Worm (Caenorhabditis elegans): ENCODE measurements around the gene R10E11.9.

Gene R10E11.9

DNA sequence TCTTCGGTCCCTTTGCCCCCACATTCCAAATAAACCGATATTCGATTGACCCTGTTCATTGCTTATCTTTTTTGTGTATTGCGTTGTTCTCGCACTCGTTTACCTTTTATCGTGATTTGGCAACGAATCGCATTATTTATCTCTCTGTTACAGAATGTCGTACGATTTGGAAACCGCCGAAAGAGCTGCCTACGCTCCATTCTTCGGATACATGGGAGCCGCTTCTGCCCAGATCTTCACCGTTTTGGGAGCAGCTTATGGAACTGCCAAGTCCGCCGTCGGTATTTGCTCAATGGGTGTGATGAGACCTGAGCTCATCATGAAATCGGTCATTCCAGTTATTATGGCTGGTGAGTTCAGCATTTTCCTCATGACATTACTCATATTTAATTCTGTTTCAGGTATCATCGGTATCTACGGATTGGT, 11.4 kb downstream of the R10E11.9 start, which contains the start of gene vha-2 (continued):
- TF ChIP-seq B0261.1 (tag; optimal IDR thresholded peaks at IDR 0.05) = no peak
- TF ChIP-seq tbp1 (GFP tag; optimal IDR thresholded peaks at IDR 0.05) = peak; percentile 31
- peak; percentile 23 for TF ChIP-seq madf-10 (tag; optimal IDR thresholded peaks at IDR 0.05)
- TF ChIP-seq lsy-27 (tag; optimal IDR thresholded peaks at IDR 0.05; ENCODE audit: borderline replicate concordance, insufficient read depth) = no peak
- TF ChIP-seq ama-1 (optimal IDR thresholded peaks at IDR 0.05) = no peak
- peak in 1 of 2 experiments; percentile 10 for TF ChIP-seq ama-1 (GFP tag; optimal IDR thresholded peaks at IDR 0.05)
- TF ChIP-seq let-607 (tag; optimal IDR thresholded peaks at IDR 0.05) = peak in 1 of 2 experiments; percentile 30
- TF ChIP-seq lsl-1 (GFP tag; optimal IDR thresholded peaks at IDR 0.05) = no peak
- TF ChIP-seq hlh-12 (tag; optimal IDR thresholded peaks at IDR 0.05) = no peak
- no peak for TF ChIP-seq F37B4.10 (GFP tag; IDR thresholded peaks at IDR 0.05)
- peak; percentile 25; the same call in 1 of the 2 replicates for TF ChIP-seq nfya-2 (GFP tag; IDR thresholded peaks at IDR 0.05)
- TF ChIP-seq Y79H2A.3 (GFP tag; conservative IDR thresholded peaks at IDR 0.05) = no peak
- TF ChIP-seq F55B11.4 (tag; optimal IDR thresholded peaks at IDR 0.05; ENCODE audit: borderline replicate concordance, insufficient read depth) = no peak
- TF ChIP-seq pbrm-1 (GFP tag; IDR thresholded peaks at IDR 0.05) = peak; percentile 75
- no peak for TF ChIP-seq aptf-3 (GFP tag; IDR thresholded peaks at IDR 0.05)
- peak; percentile 22; the same call in 1 of the 2 replicates for TF ChIP-seq C17E4.6 (GFP tag; IDR thresholded peaks at IDR 0.05)
- no peak for TF ChIP-seq tbx-9 (tag; optimal IDR thresholded peaks at IDR 0.05; ENCODE audit: borderline replicate concordance)
- TF ChIP-seq B0019.2 (GFP tag; conservative IDR thresholded peaks at IDR 0.05) = no peak
- TF ChIP-seq snpc-4 (GFP tag; optimal IDR thresholded peaks at IDR 0.05) = no peak
- peak in 1 of 4 experiments; percentile 29 for TF ChIP-seq snpc-4 (tag; optimal IDR thresholded peaks at IDR 0.05)
- peak; percentile 80 for TF ChIP-seq ekl-4 (GFP tag; IDR thresholded peaks at IDR 0.05)
- TF ChIP-seq hrde-1 (tag; optimal IDR thresholded peaks at IDR 0.05; ENCODE audit: borderline replicate concordance) = peak; percentile 79
- TF ChIP-seq bed-1 (GFP tag; IDR thresholded peaks at IDR 0.05) = no peak
- no peak; the same call in 1 of the 2 replicates for TF ChIP-seq F33H1.4 (GFP tag; IDR thresholded peaks at IDR 0.05)
- TF ChIP-seq hmg-1.2 (GFP tag; IDR thresholded peaks at IDR 0.05) = no peak; the same call in none of the 2 replicates
- TF ChIP-seq rec-8 (tag; optimal IDR thresholded peaks at IDR 0.05) = no peak
- TF ChIP-seq lag-1 (GFP tag; IDR thresholded peaks at IDR 0.05) = no peak
- peak; percentile 53; the same call in 1 of the 2 replicates for TF ChIP-seq egl-44 (GFP tag; IDR thresholded peaks at IDR 0.05)
- TF ChIP-seq rcor-1 (GFP tag; IDR thresholded peaks at IDR 0.05) = no peak
- no peak for TF ChIP-seq F10E7.11 (tag; optimal IDR thresholded peaks at IDR 0.05)
- no peak for TF ChIP-seq unc-62 (GFP tag; optimal IDR thresholded peaks at IDR 0.05)
- no peak for TF ChIP-seq lir-1 (GFP tag; conservative IDR thresholded peaks at IDR 0.05)
- no peak for TF ChIP-seq T07F8.4 (tag; optimal IDR thresholded peaks at IDR 0.05)
- peak; percentile 30 for TF ChIP-seq akir-1 (GFP tag; optimal IDR thresholded peaks at IDR 0.05)
- TF ChIP-seq fkh-3 (tag; optimal IDR thresholded peaks at IDR 0.05) = no peak
- TF ChIP-seq ets-4 (GFP tag; optimal IDR thresholded peaks at IDR 0.05) = peak; percentile 66
- no peak for TF ChIP-seq Y53F4B.3 (GFP tag; IDR thresholded peaks at IDR 0.05)
- no peak for TF ChIP-seq egrh-3 (GFP tag; IDR thresholded peaks at IDR 0.05)
- TF ChIP-seq K11D2.4 (GFP tag; IDR thresholded peaks at IDR 0.05) = no peak
- TF ChIP-seq Y67H2A.10 (GFP tag; conservative IDR thresholded peaks at IDR 0.05) = no peak
- peak; percentile 31 for TF ChIP-seq dox-1 (GFP tag; IDR thresholded peaks at IDR 0.05)
- TF ChIP-seq somi-1 (GFP tag; optimal IDR thresholded peaks at IDR 0.05) = no peak
- peak; percentile 62 for TF ChIP-seq repo-1 (tag; optimal IDR thresholded peaks at IDR 0.05)
- TF ChIP-seq C06A6.2 (GFP tag; conservative IDR thresholded peaks at IDR 0.05) = no peak
- no peak for TF ChIP-seq xnd-1 (tag; optimal IDR thresholded peaks at IDR 0.05)
- TF ChIP-seq sptf-2 (GFP tag; optimal IDR thresholded peaks at IDR 0.05) = no peak
- TF ChIP-seq aptf-2 (GFP tag; conservative IDR thresholded peaks at IDR 0.05) = no peak
- no peak for TF ChIP-seq snpc-1.3 (tag; optimal IDR thresholded peaks at IDR 0.05; ENCODE audit: insufficient read depth)
